Fruit fly (Drosophila melanogaster): Measurements from ENCODE around the gene Elp1.

Elp1 gene

DNA sequence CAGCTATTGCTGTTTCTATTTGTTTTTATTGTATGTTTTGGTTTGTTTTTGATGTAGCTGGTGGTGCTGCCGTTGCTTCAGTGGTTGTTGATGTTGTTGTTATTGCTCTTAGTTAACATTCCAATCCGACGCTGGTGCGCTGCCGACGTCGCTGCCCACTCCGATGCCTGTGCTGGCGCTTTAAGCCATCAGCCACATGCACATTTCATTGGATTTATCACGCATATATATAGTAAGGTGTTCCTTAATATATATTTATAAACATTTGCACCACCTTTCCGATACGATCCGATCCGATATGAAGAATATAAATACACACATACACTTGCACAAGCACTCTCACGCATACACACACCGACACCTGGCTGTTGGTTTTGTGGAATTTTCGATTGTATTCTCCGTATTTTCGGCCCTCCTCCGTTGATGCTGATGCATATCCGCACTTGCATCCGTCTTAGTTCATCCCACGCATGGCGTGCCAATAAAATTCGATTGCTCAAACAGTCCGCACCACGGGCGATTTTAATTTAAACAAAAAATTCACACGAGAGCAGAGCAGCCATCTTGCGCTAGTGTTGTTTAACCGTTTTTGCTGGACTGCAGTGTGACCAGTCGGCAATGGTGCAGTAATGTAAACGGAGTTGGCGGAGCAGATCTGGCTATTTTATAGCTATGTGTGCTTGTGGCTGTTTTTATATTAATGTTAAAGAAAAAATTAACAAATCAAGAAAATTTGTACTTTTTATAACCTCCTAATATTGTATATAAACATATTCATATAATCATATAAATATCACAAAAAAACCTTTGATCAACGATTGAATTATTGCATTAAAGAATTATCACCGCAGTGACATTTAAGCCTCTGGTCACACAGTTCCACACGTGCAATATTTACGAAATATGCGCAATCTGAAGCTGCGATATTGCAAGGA is at the start of gene Elp1, which contains the start of gene Csk (continued):
- TF ChIP-seq Vsx1 (GFP tag; optimal IDR thresholded peaks at IDR 0.05) = peak; percentile 20
- TF ChIP-seq CG6175 (GFP tag; IDR thresholded peaks at IDR 0.05) = no peak
- no peak for TF ChIP-seq Dad (GFP tag; optimal IDR thresholded peaks at IDR 0.05)
- no peak for TF ChIP-seq Hr39 (optimal IDR thresholded peaks at IDR 0.05)
- TF ChIP-seq unc-4 (GFP tag; IDR thresholded peaks at IDR 0.05; ENCODE audit: partially characterized antibody) = 0 out of 2 replicates have a peak, but pooled peaks have one; percentile 13
- TF ChIP-seq repo (GFP tag; optimal IDR thresholded peaks at IDR 0.05) = no peak
- TF ChIP-seq tup (GFP tag; optimal IDR thresholded peaks at IDR 0.05) = peak; percentile 22
- peak; percentile 78 for TF ChIP-seq slbo (GFP tag; IDR thresholded peaks at IDR 0.05)
- TF ChIP-seq NC2α (GFP tag; optimal IDR thresholded peaks at IDR 0.05) = no peak
- TF ChIP-seq ken (GFP tag; IDR thresholded peaks at IDR 0.05) = peak; percentile 58; the same call in 1 of the 3 replicates
- peak; percentile 47 for TF ChIP-seq CG13296 (GFP tag; optimal IDR thresholded peaks at IDR 0.05)
- no peak for TF ChIP-seq tx (GFP tag; optimal IDR thresholded peaks at IDR 0.05)
- TF ChIP-seq gcm (GFP tag; optimal IDR thresholded peaks at IDR 0.05) = no peak
- TF ChIP-seq eve (GFP tag; optimal IDR thresholded peaks at IDR 0.05) = peak in 1 of 2 experiments; percentile 50
- peak; percentile 20 for TF ChIP-seq CG3281 (GFP tag; optimal IDR thresholded peaks at IDR 0.05)
- TF ChIP-seq CG1832 (GFP tag; optimal IDR thresholded peaks at IDR 0.05) = no peak
- TF ChIP-seq ttk (GFP tag; IDR thresholded peaks at IDR 0.05) = no peak
- TF ChIP-seq CG6854 (GFP tag; optimal IDR thresholded peaks at IDR 0.05) = no peak
- peak; percentile 8 for TF ChIP-seq Spps (tag; optimal IDR thresholded peaks at IDR 0.05)
- TF ChIP-seq z (GFP tag; IDR thresholded peaks at IDR 0.05) = no peak
- TF ChIP-seq CG18764 (GFP tag; optimal IDR thresholded peaks at IDR 0.05) = peak; percentile 38
- TF ChIP-seq CG4617 (GFP tag; optimal IDR thresholded peaks at IDR 0.05; ENCODE audit: borderline replicate concordance) = peak; percentile 79
- TF ChIP-seq dimm (GFP tag; IDR thresholded peaks at IDR 0.05) = no peak
- peak; percentile 85 for TF ChIP-seq CG14710 (tag; optimal IDR thresholded peaks at IDR 0.05)
- TF ChIP-seq ase (GFP tag; IDR thresholded peaks at IDR 0.05) = 0 out of 3 replicates have a peak, but pooled peaks have one; percentile 31
- TF ChIP-seq CG15601 (tag; optimal IDR thresholded peaks at IDR 0.05) = peak; percentile 64
- TF ChIP-seq unpg (GFP tag; optimal IDR thresholded peaks at IDR 0.05) = peak; percentile 50
- TF ChIP-seq CG9727 (GFP tag; optimal IDR thresholded peaks at IDR 0.05) = peak; percentile 65
- TF ChIP-seq maf-S (GFP tag; optimal IDR thresholded peaks at IDR 0.05) = no peak
- no peak for TF ChIP-seq Doc3 (GFP tag; IDR thresholded peaks at IDR 0.05; ENCODE audit: partially characterized antibody)
- TF ChIP-seq D19A (tag; optimal IDR thresholded peaks at IDR 0.05) = no peak
- TF ChIP-seq Deaf1 (tag; optimal IDR thresholded peaks at IDR 0.05) = peak; percentile 16
- TF ChIP-seq p53 (GFP tag; optimal IDR thresholded peaks at IDR 0.05) = no peak
- no peak for TF ChIP-seq tll (GFP tag; optimal IDR thresholded peaks at IDR 0.05)
- TF ChIP-seq oc (tag; optimal IDR thresholded peaks at IDR 0.05) = no peak
- TF ChIP-seq CG16815 (GFP tag; optimal IDR thresholded peaks at IDR 0.05) = peak; percentile 31
- peak; percentile 37; the same call in 1 of the 3 replicates for TF ChIP-seq CG34422 (GFP tag; IDR thresholded peaks at IDR 0.05)
- peak; percentile 50 for TF ChIP-seq CG13894 (tag; optimal IDR thresholded peaks at IDR 0.05)
- TF ChIP-seq Nf-YA (GFP tag; IDR thresholded peaks at IDR 0.05) = no peak
- TF ChIP-seq CG18011 (GFP tag; optimal IDR thresholded peaks at IDR 0.05) = no peak
- no peak for TF ChIP-seq CG12744 (GFP tag; optimal IDR thresholded peaks at IDR 0.05)
- TF ChIP-seq CG9437 (GFP tag; optimal IDR thresholded peaks at IDR 0.05) = peak; percentile 48
- TF ChIP-seq disco-r (GFP tag; optimal IDR thresholded peaks at IDR 0.05) = no peak
- TF ChIP-seq CG12659 (GFP tag; optimal IDR thresholded peaks at IDR 0.05) = peak; percentile 92
- peak; percentile 78 for TF ChIP-seq CoRest (tag; optimal IDR thresholded peaks at IDR 0.05)
- TF ChIP-seq CG11247 (GFP tag; IDR thresholded peaks at IDR 0.05) = no peak
- TF ChIP-seq lola (GFP tag; optimal IDR thresholded peaks at IDR 0.05) = peak in 1 of 3 experiments; percentile 63
- peak; percentile 7 for TF ChIP-seq fd96Cb (tag; optimal IDR thresholded peaks at IDR 0.05)
